Fruit fly (Drosophila melanogaster): ENCODE results near the gene CG10472.
A peak's percentile ranks its signal among the peaks of the same experiment; 100 is the strongest.

- no peak for TF ChIP-seq net (GFP tag; optimal IDR thresholded peaks at IDR 0.05)
- TF ChIP-seq CG7368 (GFP tag; optimal IDR thresholded peaks at IDR 0.05) = peak; percentile 53
- no peak for TF ChIP-seq cyc (GFP tag; optimal IDR thresholded peaks at IDR 0.05)
- TF ChIP-seq spab (GFP tag; optimal IDR thresholded peaks at IDR 0.05) = no peak
- TF ChIP-seq CG11902 (GFP tag; optimal IDR thresholded peaks at IDR 0.05) = no peak
- TF ChIP-seq Eip78C (GFP tag) = no peak
- no peak for TF ChIP-seq CG8119 (GFP tag; IDR thresholded peaks at IDR 0.05)
- TF ChIP-seq fd85E (GFP tag; optimal IDR thresholded peaks at IDR 0.05) = no peak
- TF ChIP-seq Ets96B (tag; optimal IDR thresholded peaks at IDR 0.05) = no peak
Measured at dm6 chr3L:6097270-6097669, 34.6 kb upstream of the CG10472 start, which contains the start of gene Ets65A.
